Fruit fly (Drosophila melanogaster): ENCODE measurements around the gene CG14691.

The CG14691 gene

dm6 chr3R:10755534-10755933 lies at the start of gene CG14691:
TSS of gene CG14691 (minus strand) at chr3R:10755634.
- no peak for TF ChIP-seq usp (GFP tag; optimal IDR thresholded peaks at IDR 0.05)
- no peak for TF ChIP-seq CG8478 (optimal IDR thresholded peaks at IDR 0.05)
- no peak for TF ChIP-seq psq (optimal IDR thresholded peaks at IDR 0.05)
- TF ChIP-seq Dll (optimal IDR thresholded peaks at IDR 0.05), result no peak
- no peak for TF ChIP-seq pan (optimal IDR thresholded peaks at IDR 0.05)
- TF ChIP-seq EcR (GFP tag; optimal IDR thresholded peaks at IDR 0.05), result no peak

DNA sequence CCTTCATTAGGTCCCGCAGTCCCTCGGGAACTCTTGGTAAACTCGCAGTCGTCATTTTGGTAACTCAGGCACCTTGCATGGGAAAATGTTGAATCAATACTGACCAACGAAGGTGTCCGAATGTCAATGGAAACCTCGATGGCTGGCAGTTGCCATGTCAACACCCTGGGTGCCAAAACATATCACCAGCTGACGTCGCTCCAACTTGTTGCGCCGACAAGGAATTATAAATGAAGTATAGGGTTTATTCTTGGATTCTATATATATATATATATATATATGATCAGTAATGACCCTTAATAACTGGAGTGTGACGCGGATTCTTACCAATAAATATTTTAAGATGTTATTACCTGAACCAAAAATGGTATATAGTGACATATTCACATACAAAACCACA lies 48.4 kb upstream of the CG14691 start, which contains the start of gene CG14692:
CG14692 (minus strand) TSS at position 101 of the 400 bp plus-strand sequence.
- TF ChIP-seq pan (optimal IDR thresholded peaks at IDR 0.05) (no peak), EcR (GFP tag; optimal IDR thresholded peaks at IDR 0.05) (no peak), usp (GFP tag; optimal IDR thresholded peaks at IDR 0.05) (no peak), Dll (optimal IDR thresholded peaks at IDR 0.05) (no peak), psq (optimal IDR thresholded peaks at IDR 0.05) (no peak), CG8478 (optimal IDR thresholded peaks at IDR 0.05) (no peak)

DNA sequence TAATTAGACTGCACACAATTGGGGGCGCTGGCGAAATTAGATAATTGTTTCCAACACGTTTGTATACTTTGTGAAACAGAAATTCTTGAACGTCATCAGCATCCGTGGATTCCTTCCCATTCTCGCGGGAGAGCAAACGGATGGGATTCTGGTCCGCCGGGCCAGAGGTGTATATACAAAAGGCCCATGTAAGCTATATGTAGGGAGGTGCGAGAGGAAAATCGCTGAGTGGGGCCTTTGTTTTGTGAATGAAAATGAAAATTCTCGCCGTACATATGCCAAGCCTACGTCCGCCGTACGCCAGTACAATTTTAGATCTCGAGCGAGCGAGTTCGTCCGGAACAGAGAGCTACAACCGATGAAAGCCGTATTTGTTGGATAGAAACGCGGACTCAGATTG lies 37.2 kb upstream of the CG14691 start, which contains the start of gene CG14687:
CG14687 (plus strand) TSS at position 301 of the 400 bp plus-strand sequence.
- TF ChIP-seq EcR (GFP tag; optimal IDR thresholded peaks at IDR 0.05) (no peak), usp (GFP tag; optimal IDR thresholded peaks at IDR 0.05) (no peak), pan (optimal IDR thresholded peaks at IDR 0.05) (no peak), CG8478 (optimal IDR thresholded peaks at IDR 0.05) (no peak), Dll (optimal IDR thresholded peaks at IDR 0.05) (no peak), psq (optimal IDR thresholded peaks at IDR 0.05) (no peak)

- TF ChIP-seq pan (optimal IDR thresholded peaks at IDR 0.05), result no peak
Observed at dm6 chr3R:10788186-10788585, 32.8 kb upstream of the CG14691 start, which contains the start of the genes Art1 and Mcm5. TSS of gene Art1 (minus strand) at chr3R:10788226. TSS of gene Mcm5 (plus strand) at chr3R:10788524.

- TF ChIP-seq CG8478 (optimal IDR thresholded peaks at IDR 0.05), result no peak
- no peak for TF ChIP-seq usp (GFP tag; optimal IDR thresholded peaks at IDR 0.05)
- no peak for TF ChIP-seq pan (optimal IDR thresholded peaks at IDR 0.05)
- TF ChIP-seq psq (optimal IDR thresholded peaks at IDR 0.05), result no peak
- TF ChIP-seq EcR (GFP tag; optimal IDR thresholded peaks at IDR 0.05), result no peak
- no peak for TF ChIP-seq Dll (optimal IDR thresholded peaks at IDR 0.05)
Observed at dm6 chr3R:10784058-10784499, 28.6 kb upstream of the CG14691 start, which contains the start of the genes mRpL37 and Rbp1. TSS of gene mRpL37 (minus strand) at chr3R:10784092. TSS of gene Rbp1 (plus strand) at chr3R:10784383.

- TF ChIP-seq psq (optimal IDR thresholded peaks at IDR 0.05), result no peak
Observed at dm6 chr3R:10782167-10782566, 26.7 kb upstream of the CG14691 start, which contains the start of gene CG42633. TSS of gene CG42633 (minus strand) at chr3R:10782267.

DNA sequence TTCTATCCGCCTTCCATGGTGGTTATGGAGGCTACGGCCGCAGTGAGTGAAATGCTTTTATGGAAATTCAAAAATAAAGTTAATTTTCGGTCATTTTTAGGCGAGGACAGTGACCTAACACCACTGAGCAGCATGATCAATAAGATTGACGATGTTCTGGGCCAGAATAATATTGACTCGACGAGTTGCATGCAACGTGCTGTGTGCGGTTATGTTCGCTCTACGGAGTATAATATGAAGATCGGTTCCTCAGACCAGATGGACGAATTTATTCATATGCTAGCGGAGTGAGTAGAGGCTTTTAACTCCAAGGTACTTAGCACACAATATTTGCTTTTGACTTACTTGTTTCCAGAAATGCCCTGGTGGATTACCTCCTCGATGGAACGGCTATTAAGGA lies 24.7 kb upstream of the CG14691 start:
- TF ChIP-seq Dll (optimal IDR thresholded peaks at IDR 0.05) (no peak), pan (optimal IDR thresholded peaks at IDR 0.05) (no peak), psq (optimal IDR thresholded peaks at IDR 0.05) (no peak), EcR (GFP tag; optimal IDR thresholded peaks at IDR 0.05) (no peak), CG8478 (optimal IDR thresholded peaks at IDR 0.05) (no peak), usp (GFP tag; optimal IDR thresholded peaks at IDR 0.05) (no peak)

- no peak for TF ChIP-seq pan (optimal IDR thresholded peaks at IDR 0.05)
- TF ChIP-seq EcR (GFP tag; optimal IDR thresholded peaks at IDR 0.05), result no peak
- TF ChIP-seq psq (optimal IDR thresholded peaks at IDR 0.05), result no peak
- TF ChIP-seq CG8478 (optimal IDR thresholded peaks at IDR 0.05), result no peak
- TF ChIP-seq Dll (optimal IDR thresholded peaks at IDR 0.05), result no peak
Observed at dm6 chr3R:10779269-10779668, 23.8 kb upstream of the CG14691 start, which contains the start of gene Desi. TSS of gene Desi (plus strand) at chr3R:10779569.

DNA sequence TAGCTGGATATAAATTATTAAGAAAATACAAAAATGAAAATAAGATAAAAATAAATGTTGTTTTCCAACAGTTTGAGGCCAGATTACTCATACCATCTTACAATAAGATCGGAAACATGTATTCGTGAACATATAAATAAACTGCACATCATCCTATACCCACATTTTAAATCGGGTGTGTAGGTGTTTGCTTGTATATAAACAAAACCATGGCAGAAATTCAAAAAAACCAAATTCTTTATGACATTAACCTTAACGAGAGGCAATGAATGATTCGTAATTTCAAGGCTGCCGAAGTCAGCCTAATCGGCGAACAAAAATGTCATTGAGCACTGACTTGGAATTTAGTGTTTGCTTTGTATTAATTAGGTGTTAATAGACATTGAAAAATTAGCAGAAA lies 22.7 kb upstream of the CG14691 start:
- no peak for TF ChIP-seq Dll (optimal IDR thresholded peaks at IDR 0.05)
- no peak for TF ChIP-seq pan (optimal IDR thresholded peaks at IDR 0.05)
- no peak for TF ChIP-seq usp (GFP tag; optimal IDR thresholded peaks at IDR 0.05)
- no peak for TF ChIP-seq psq (optimal IDR thresholded peaks at IDR 0.05)
- no peak for TF ChIP-seq CG8478 (optimal IDR thresholded peaks at IDR 0.05)
- no peak for TF ChIP-seq EcR (GFP tag; optimal IDR thresholded peaks at IDR 0.05)

DNA sequence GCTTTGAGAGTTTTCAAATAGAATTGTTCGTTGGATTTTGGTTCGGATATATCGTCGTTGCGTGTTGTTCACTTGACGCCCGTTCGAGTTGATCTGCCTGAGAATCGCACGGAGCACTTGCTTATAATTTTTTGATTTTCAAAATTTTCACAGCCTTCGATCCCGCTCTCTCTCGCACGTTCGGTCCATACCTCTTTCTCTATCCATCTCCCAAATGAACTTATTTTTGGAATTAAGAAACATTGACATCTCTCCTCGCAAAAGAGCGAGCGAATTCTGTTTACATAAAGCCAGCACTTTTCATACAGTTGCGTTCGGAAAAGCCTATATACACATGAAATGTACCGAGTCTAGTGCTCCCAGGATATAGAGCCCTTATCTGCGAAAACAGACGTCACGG lies 21.8 kb upstream of the CG14691 start, which contains the start of the genes CG45076, CG45078 and fau:
CG45076 (minus strand) TSS at position 101 of the 400 bp plus-strand sequence.
CG45078 (minus strand) TSS at position 101 of the 400 bp plus-strand sequence.
fau (minus strand) TSS at position 101 of the 400 bp plus-strand sequence.
- TF ChIP-seq Dll (optimal IDR thresholded peaks at IDR 0.05) (no peak), EcR (GFP tag; optimal IDR thresholded peaks at IDR 0.05) (no peak), CG8478 (optimal IDR thresholded peaks at IDR 0.05) (no peak), pan (optimal IDR thresholded peaks at IDR 0.05) (no peak), psq (optimal IDR thresholded peaks at IDR 0.05) (no peak), usp (GFP tag; optimal IDR thresholded peaks at IDR 0.05) (no peak)

DNA sequence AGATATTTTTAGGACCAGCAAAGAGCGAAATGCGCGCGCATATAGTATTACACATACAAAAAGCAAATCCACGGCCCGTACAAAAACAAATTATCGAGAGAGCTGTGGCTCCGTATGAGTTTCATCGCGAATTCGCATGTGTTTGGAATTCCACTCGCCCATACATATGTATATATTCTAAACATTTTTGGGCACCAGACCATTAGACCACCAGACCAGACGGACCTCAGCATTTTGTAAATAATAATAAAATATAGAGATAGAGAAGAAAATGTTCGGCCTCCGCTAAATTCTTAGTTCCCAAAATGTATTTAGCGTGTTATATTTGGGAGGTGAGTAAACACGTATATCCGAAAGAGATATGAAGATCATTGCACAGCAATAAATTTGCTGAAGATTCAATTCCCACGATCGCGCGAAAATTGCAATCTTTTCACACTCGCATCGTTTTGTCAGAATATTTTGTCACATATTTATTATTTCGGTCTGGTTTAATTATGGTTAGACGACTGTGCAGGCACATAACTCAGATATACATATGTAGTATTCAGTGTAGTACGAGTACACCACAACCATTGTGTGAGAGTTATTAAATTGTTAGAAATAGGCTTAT lies 20.7 kb upstream of the CG14691 start:
- TF ChIP-seq usp (GFP tag; optimal IDR thresholded peaks at IDR 0.05), result no peak
- no peak for TF ChIP-seq EcR (GFP tag; optimal IDR thresholded peaks at IDR 0.05)
- no peak for TF ChIP-seq Dll (optimal IDR thresholded peaks at IDR 0.05)
- TF ChIP-seq psq (optimal IDR thresholded peaks at IDR 0.05), result no peak
- no peak for TF ChIP-seq pan (optimal IDR thresholded peaks at IDR 0.05)

- TF ChIP-seq EcR (GFP tag; optimal IDR thresholded peaks at IDR 0.05) (no peak), usp (GFP tag; optimal IDR thresholded peaks at IDR 0.05) (no peak)
Observed at dm6 chr3R:10775246-10775645, 19.8 kb upstream of the CG14691 start.

DNA sequence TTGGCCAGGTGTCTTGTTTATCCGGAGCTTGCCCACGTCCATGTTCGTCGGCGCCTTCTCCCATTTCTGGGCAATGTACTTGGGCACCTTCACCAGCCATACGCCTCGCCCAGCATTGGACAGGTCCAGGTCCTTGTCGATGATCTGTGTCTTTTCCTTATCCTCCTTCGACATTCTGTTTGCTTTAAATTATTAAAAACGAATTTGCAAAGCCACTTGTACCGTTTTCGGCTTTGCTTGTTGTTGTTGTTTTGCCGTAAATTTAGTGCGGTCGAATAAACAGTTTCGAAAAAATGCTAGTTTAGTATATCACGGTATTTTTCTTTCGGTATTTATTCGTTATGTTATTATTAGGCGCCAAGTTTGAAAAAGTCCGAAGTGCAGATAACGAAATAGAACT lies 12.1 kb upstream of the CG14691 start, which contains the start of gene TfIIFbeta:
TfIIFbeta (minus strand) TSS at position 279 of the 400 bp plus-strand sequence.
- TF ChIP-seq pan (optimal IDR thresholded peaks at IDR 0.05) (no peak), EcR (GFP tag; optimal IDR thresholded peaks at IDR 0.05) (no peak), CG8478 (optimal IDR thresholded peaks at IDR 0.05) (no peak)

All from whole organism.